Worm (Caenorhabditis elegans) whole organism, L1 larva: ENCODE data around the gene T03F7.6.

Source experiments
- F16B12.6 ChIP-seq: fragments of 150-350 bp; optimal IDR thresholded peaks from 2 replicates; lab custom pipeline; 2014; ENCODE audit warnings: missing biosample characterization, missing genetic modification characterization
- Y116A8C.19 ChIP-seq: sonication (generic microtip); optimal IDR thresholded peaks from 2 replicates; lab custom pipeline; 2016; ENCODE audit warnings: missing compliant biosample characterization, missing genetic modification characterization, borderline replicate concordance
- aly-2 ChIP-seq: fragments of 150-350 bp; optimal IDR thresholded peaks from 2 replicates; lab custom pipeline; 2014; ENCODE audit warnings: missing biosample characterization, missing genetic modification characterization
- ceh-63 ChIP-seq: fragments of 200-800 bp; sonication (Bioruptor generic); optimal IDR thresholded peaks from 2 replicates; lab custom pipeline; 2018; ENCODE audit warnings: mild to moderate bottlenecking, missing genetic modification characterization, missing compliant biosample characterization
- ceh-8 ChIP-seq: fragments of 200-800 bp; sonication (Bioruptor generic); optimal IDR thresholded peaks from 2 replicates; lab custom pipeline; 2018; ENCODE audit warnings: mild to moderate bottlenecking, missing genetic modification characterization, moderate library complexity, missing compliant biosample characterization
- ces-1 ChIP-seq: fragments of 150-350 bp; optimal IDR thresholded peaks from 2 replicates; lab custom pipeline; 2014; ENCODE audit warnings: missing biosample characterization, missing genetic modification reagents, missing genetic modification characterization
- dsc-1 ChIP-seq: sonication (generic microtip); optimal IDR thresholded peaks from 2 replicates; lab custom pipeline; 2016; ENCODE audit warnings: mild to moderate bottlenecking, missing genetic modification characterization, missing compliant biosample characterization
- efl-1 ChIP-seq, 4 experiments: fragments of 150-350 bp; optimal IDR thresholded peaks in 3 of 4; peaks in 1 of 4; 1 replicate in 1 of 4; 2 replicates in 3 of 4; lab custom pipeline; 2014; ENCODE audit warnings: missing biosample characterization in 2 of 4, missing genetic modification characterization in 2 of 4, missing genetic modification reagents in 2 of 4
- efl-3 ChIP-seq: fragments of 200-800 bp; sonication (Bioruptor generic); optimal IDR thresholded peaks from 2 replicates; lab custom pipeline; 2018; ENCODE audit warnings: mild to moderate bottlenecking, missing genetic modification characterization, missing compliant biosample characterization
- egl-13 ChIP-seq: sonication (generic microtip); optimal IDR thresholded peaks from 2 replicates; lab custom pipeline; 2016; ENCODE audit warnings: missing genotype, missing genetic modification reagents, missing genetic modification characterization, missing compliant biosample characterization
- egl-27 ChIP-seq, 2 experiments: fragments of 150-350 bp in 1 of 2; sonication (generic microtip); optimal IDR thresholded peaks; 3 replicates each; lab custom pipeline; 2017 to 2018; ENCODE audit warnings: missing biosample characterization in 2 of 2, missing genetic modification characterization in 2 of 2, missing genetic modification reagents in 2 of 2
- elt-2 ChIP-seq: sonication (generic microtip); optimal IDR thresholded peaks from 2 replicates; lab custom pipeline; 2016; ENCODE audit warnings: missing genetic modification characterization, mild to moderate bottlenecking, inconsistent platforms, missing compliant biosample characterization, missing genetic modification reagents
- fkh-10 ChIP-seq: sonication (generic microtip); optimal IDR thresholded peaks from 2 replicates; lab custom pipeline; 2017; ENCODE audit warnings: missing biosample characterization, missing genetic modification reagents, missing genetic modification characterization
- fkh-8 ChIP-seq: sonication (generic microtip); optimal IDR thresholded peaks from 2 replicates; lab custom pipeline; 2016; ENCODE audit warnings: mild to moderate bottlenecking, missing genetic modification characterization, missing compliant biosample characterization
- grh-1 ChIP-seq: fragments of 200-800 bp; sonication (Bioruptor generic); IDR thresholded peaks from 2 replicates; pipeline ENCODE4 v1.3.6; 2022; ENCODE audit warnings: missing genetic modification reagents, missing genetic modification characterization, missing compliant biosample characterization
- hlh-4 ChIP-seq: sonication (generic microtip); optimal IDR thresholded peaks from 2 replicates; lab custom pipeline; 2016; ENCODE audit warnings: mild to moderate bottlenecking, missing genetic modification characterization, missing compliant biosample characterization
- isw-1 ChIP-seq: fragments of 200-800 bp; sonication (Bioruptor generic); IDR thresholded peaks from 2 replicates; pipeline ENCODE4 v1.3.6; 2022; ENCODE audit warnings: missing genetic modification characterization, missing compliant biosample characterization
- lin-14 ChIP-seq: fragments of 200-800 bp; sonication (Bioruptor generic); optimal IDR thresholded peaks from 2 replicates; lab custom pipeline; 2018; ENCODE audit warnings: mild to moderate bottlenecking, missing genetic modification characterization, moderate library complexity, missing compliant biosample characterization
- lin-15B ChIP-seq: fragments of 150-350 bp; sonication (generic microtip); optimal IDR thresholded peaks from 3 replicates; lab custom pipeline; 2014; ENCODE audit warnings: missing biosample characterization, missing genetic modification characterization
- mdl-1 ChIP-seq, 2 experiments: fragments of 150-350 bp; optimal IDR thresholded peaks; 2 replicates each; lab custom pipeline; 2014 to 2017; ENCODE audit warnings: missing biosample characterization in 2 of 2, missing genetic modification characterization in 2 of 2, inconsistent platforms in 1 of 2
- mef-2 ChIP-seq: fragments of 150-350 bp; optimal IDR thresholded peaks from 2 replicates; lab custom pipeline; 2014; ENCODE audit warnings: missing biosample characterization, missing genetic modification characterization
- mep-1 ChIP-seq: fragments of 150-350 bp; optimal IDR thresholded peaks from 2 replicates; lab custom pipeline; 2014; ENCODE audit warnings: missing biosample characterization, missing genetic modification characterization
- nhr-11 ChIP-seq: fragments of 150-350 bp; optimal IDR thresholded peaks from 2 replicates; lab custom pipeline; 2014; ENCODE audit warnings: missing biosample characterization, missing genetic modification characterization
- nhr-19 ChIP-seq: fragments of 200-800 bp; sonication (Bioruptor generic); conservative IDR thresholded peaks from 2 replicates; pipeline ENCODE4 v1.3.6; 2022; ENCODE audit warnings: missing genetic modification characterization, missing compliant biosample characterization
- nhr-237 ChIP-seq: fragments of 150-350 bp; optimal IDR thresholded peaks from 2 replicates; lab custom pipeline; 2014; ENCODE audit warnings: missing biosample characterization, missing genetic modification characterization
- nhr-28 ChIP-seq: fragments of 150-350 bp; optimal IDR thresholded peaks from 2 replicates; lab custom pipeline; 2014; ENCODE audit warnings: missing biosample characterization, missing genetic modification characterization
- nhr-47 ChIP-seq: sonication (generic microtip); optimal IDR thresholded peaks from 2 replicates; lab custom pipeline; 2016; ENCODE audit warnings: mild to moderate bottlenecking, missing genetic modification characterization, moderate library complexity, missing compliant biosample characterization
- nhr-76 ChIP-seq: sonication (generic microtip); optimal IDR thresholded peaks from 2 replicates; lab custom pipeline; 2017; ENCODE audit warnings: missing biosample characterization, missing genetic modification characterization
- nhr-85 ChIP-seq: sonication (generic microtip); peaks from one replicate; lab custom pipeline; 2016; ENCODE audit warnings: missing genetic modification characterization, inconsistent platforms, missing compliant biosample characterization
- pag-3 ChIP-seq: sonication (generic microtip); optimal IDR thresholded peaks from 2 replicates; lab custom pipeline; 2017; ENCODE audit warnings: missing genetic modification characterization, mild to moderate bottlenecking, missing compliant biosample characterization, antibody characterized with exemption, borderline replicate concordance; ENCODE audit not compliant: insufficient read depth
- rnt-1 ChIP-seq: sonication (generic microtip); optimal IDR thresholded peaks from 2 replicates; lab custom pipeline; 2016; ENCODE audit warnings: mild to moderate bottlenecking, missing genetic modification characterization, moderate library complexity, missing compliant biosample characterization
- skn-1 ChIP-seq: fragments of 150-350 bp; optimal IDR thresholded peaks from 2 replicates; lab custom pipeline; 2014; ENCODE audit warnings: missing biosample characterization, missing genetic modification characterization
- snu-23 ChIP-seq: sonication (generic microtip); optimal IDR thresholded peaks from 2 replicates; lab custom pipeline; 2016; ENCODE audit warnings: missing genetic modification characterization, missing compliant biosample characterization
- sox-4 ChIP-seq: sonication (generic microtip); optimal IDR thresholded peaks from 2 replicates; lab custom pipeline; 2016; ENCODE audit warnings: missing genetic modification characterization, missing compliant biosample characterization
- sptf-1 ChIP-seq: fragments of 150-350 bp; optimal IDR thresholded peaks from 2 replicates; lab custom pipeline; 2014; ENCODE audit warnings: missing biosample characterization, missing genetic modification characterization
- sup-37 ChIP-seq: fragments of 200-800 bp; sonication (Bioruptor generic); optimal IDR thresholded peaks from 2 replicates; lab custom pipeline; 2018; ENCODE audit warnings: mild to moderate bottlenecking, missing genetic modification characterization, missing compliant biosample characterization
- swsn-7 ChIP-seq: sonication (generic microtip); optimal IDR thresholded peaks from 2 replicates; lab custom pipeline; 2016; ENCODE audit warnings: missing genetic modification characterization, missing compliant biosample characterization
- tlp-1 ChIP-seq: fragments of 150-350 bp; optimal IDR thresholded peaks from 2 replicates; lab custom pipeline; 2014; ENCODE audit warnings: missing biosample characterization, missing genetic modification characterization
- unc-130 ChIP-seq: fragments of 150-350 bp; optimal IDR thresholded peaks from 2 replicates; lab custom pipeline; 2017; ENCODE audit warnings: missing biosample characterization, missing genetic modification characterization, inconsistent platforms
- unc-86 ChIP-seq: sonication (generic microtip); optimal IDR thresholded peaks from 2 replicates; lab custom pipeline; 2016; ENCODE audit warnings: missing genetic modification characterization, missing compliant biosample characterization
- unc-98 ChIP-seq: fragments of 200-800 bp; sonication (Bioruptor generic); IDR thresholded peaks from 2 replicates; pipeline ENCODE4 v1.3.6; 2022; ENCODE audit warnings: missing genetic modification characterization, missing compliant biosample characterization
- vab-15 ChIP-seq: sonication (generic microtip); optimal IDR thresholded peaks from 2 replicates; lab custom pipeline; 2017; ENCODE audit warnings: missing genotype, mild to moderate bottlenecking, missing genetic modification characterization, missing compliant biosample characterization
- zag-1 ChIP-seq: fragments of 150-350 bp; optimal IDR thresholded peaks from 2 replicates; lab custom pipeline; 2014; ENCODE audit warnings: missing biosample characterization, missing genetic modification characterization
- zip-4 ChIP-seq: fragments of 200-800 bp; sonication (Bioruptor generic); optimal IDR thresholded peaks from 2 replicates; lab custom pipeline; 2018; ENCODE audit warnings: mild to moderate bottlenecking, missing genetic modification characterization, moderate library complexity, missing compliant biosample characterization
- ztf-11 ChIP-seq, 2 experiments: sonication (generic microtip); optimal IDR thresholded peaks; 2 replicates each; lab custom pipeline; 2016 to 2017; ENCODE audit warnings: missing genetic modification characterization in 2 of 2, missing biosample characterization in 1 of 2, missing compliant biosample characterization in 1 of 2

Gene T03F7.6

ce11 chrV:11266681-11267080 lies 27.8 kb upstream of the T03F7.6 start, which contains the start of gene str-116:
str-116 (plus strand) TSS chrV:11266981.
- TF ChIP-seq ceh-63 (GFP tag; lab: Kevin White, UChicago), result no peak
- TF ChIP-seq sptf-1 (tag; lab: Kevin White, UChicago), result no peak
- no peak for TF ChIP-seq fkh-10 (GFP tag; lab: Kevin White, UChicago)
- TF ChIP-seq fkh-8 (tag; lab: Kevin White, UChicago), result no peak
- no peak for TF ChIP-seq lin-14
- no peak for TF ChIP-seq zip-4
- no peak for TF ChIP-seq nhr-76
- no peak for TF ChIP-seq ces-1 (GFP tag; lab: Kevin White, UChicago)
- TF ChIP-seq Y116A8C.19 (tag; lab: Kevin White, UChicago), result no peak
- TF ChIP-seq swsn-7 (tag; lab: Kevin White, UChicago), result no peak
- no peak for TF ChIP-seq mef-2
- no peak for TF ChIP-seq efl-3 (GFP tag; lab: Kevin White, UChicago)
- TF ChIP-seq ceh-8 (GFP tag; lab: Kevin White, UChicago), result no peak
- no peak for TF ChIP-seq pag-3 (tag; lab: Kevin White, UChicago)
- TF ChIP-seq grh-1 (GFP tag; lab: Robert Waterston, UW), result no peak
- TF ChIP-seq tlp-1 (tag; lab: Kevin White, UChicago), result no peak
- TF ChIP-seq mdl-1 (tag; optimal IDR thresholded peaks at IDR 0.05; lab: Kevin White, UChicago), result no peak
- TF ChIP-seq nhr-11, result no peak
- TF ChIP-seq sup-37 (GFP tag; lab: Kevin White, UChicago), result no peak

DNA sequence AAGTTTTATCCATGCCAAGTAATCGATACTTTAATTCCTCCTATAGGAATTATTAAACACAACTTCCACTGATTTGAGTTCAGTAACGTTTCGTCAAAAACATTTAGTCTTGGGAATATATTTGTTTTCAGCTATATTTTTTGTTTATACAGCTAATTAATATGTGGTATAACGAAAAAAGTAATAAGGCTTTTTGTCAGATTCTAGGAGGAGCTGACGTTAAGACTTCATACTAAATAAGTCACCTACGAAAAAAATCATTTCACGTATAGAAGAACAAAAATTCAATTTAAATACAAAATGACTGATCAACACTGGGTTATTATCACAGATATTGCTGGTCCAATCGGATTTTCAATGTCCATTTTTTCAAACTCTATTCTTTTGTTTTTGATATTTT lies 25.7 kb upstream of the T03F7.6 start, which contains the start of gene str-115:
str-115 (plus strand) TSS at position 301 of the 400 bp plus-strand sequence.
- no peak for TF ChIP-seq nhr-28 (tag; lab: Kevin White, UChicago)
- no peak for TF ChIP-seq lin-15B (tag; lab: Kevin White, UChicago)
- no peak for TF ChIP-seq unc-130
- no peak for TF ChIP-seq ceh-8 (GFP tag; lab: Kevin White, UChicago)
- no peak for TF ChIP-seq nhr-85 (tag; lab: Kevin White, UChicago)
- no peak for TF ChIP-seq egl-13 (tag; lab: Kevin White, UChicago)
- TF ChIP-seq skn-1 (tag; lab: Kevin White, UChicago), result no peak
- TF ChIP-seq aly-2, result no peak
- no peak for TF ChIP-seq efl-1 (optimal IDR thresholded peaks at IDR 0.05; lab: Kevin White, UChicago)
- no peak for TF ChIP-seq efl-1 (GFP tag; optimal IDR thresholded peaks at IDR 0.05 in 1 of 2; lab: Kevin White, UChicago)
- TF ChIP-seq efl-3 (GFP tag; lab: Kevin White, UChicago), result no peak
- TF ChIP-seq mep-1 (tag; lab: Kevin White, UChicago), result no peak

ce11 chrV:11271051-11271450 lies 23.4 kb upstream of the T03F7.6 start, which contains the start of gene clec-222:
clec-222 (plus strand) TSS chrV:11271351.
- TF ChIP-seq ceh-63 (GFP tag; lab: Kevin White, UChicago) (no peak), fkh-8 (tag; lab: Kevin White, UChicago) (no peak), nhr-19 (GFP tag; lab: Robert Waterston, UW) (no peak), nhr-76 (no peak), dsc-1 (tag; lab: Kevin White, UChicago) (no peak), egl-27 (tag; optimal IDR thresholded peaks at IDR 0.05; lab: Kevin White, UChicago) (no peak), sox-4 (tag; lab: Kevin White, UChicago) (no peak), ztf-11 (tag; optimal IDR thresholded peaks at IDR 0.05; lab: Kevin White, UChicago) (no peak)

ce11 chrV:11272848-11273247 lies 21.6 kb upstream of the T03F7.6 start, which contains the start of gene clec-223:
clec-223 (plus strand) TSS chrV:11273148.
- no peak for TF ChIP-seq rnt-1 (tag; lab: Kevin White, UChicago)
- no peak for TF ChIP-seq unc-98 (GFP tag; lab: Robert Waterston, UW)
- TF ChIP-seq vab-15 (tag; lab: Kevin White, UChicago), result no peak
- TF ChIP-seq isw-1 (GFP tag; lab: Robert Waterston, UW), result no peak
- TF ChIP-seq pag-3 (tag; lab: Kevin White, UChicago), result no peak
- no peak for TF ChIP-seq nhr-237
- TF ChIP-seq unc-130, result no peak
- no peak for TF ChIP-seq elt-2 (tag; lab: Kevin White, UChicago)
- TF ChIP-seq snu-23 (GFP tag; lab: Kevin White, UChicago), result no peak
- no peak for TF ChIP-seq unc-86
- no peak for TF ChIP-seq zag-1 (tag; lab: Kevin White, UChicago)
- no peak for TF ChIP-seq hlh-4 (tag; lab: Kevin White, UChicago)
- TF ChIP-seq tlp-1 (tag; lab: Kevin White, UChicago), result no peak
- no peak for TF ChIP-seq nhr-76
- TF ChIP-seq F16B12.6, result no peak
- no peak for TF ChIP-seq nhr-47 (tag; lab: Kevin White, UChicago)
